5 worm cellular contexts compared by ENCODE assay signal in the genomic region with DNA sequence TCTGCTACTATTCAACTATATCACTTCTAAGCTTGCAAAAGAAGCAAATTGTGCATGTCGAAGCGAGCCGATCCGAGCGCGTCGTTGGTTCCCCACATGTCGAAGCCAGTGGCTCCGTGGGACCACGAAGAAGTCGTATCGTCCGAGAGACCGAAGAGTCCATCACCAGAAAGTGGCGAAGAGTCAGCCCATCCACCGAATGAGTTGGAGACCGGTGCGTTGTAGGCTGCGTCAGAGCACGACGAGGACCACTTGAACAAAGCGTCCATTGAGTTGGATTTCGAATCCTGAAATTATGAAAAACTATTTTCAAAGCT.
TF ChIP-seq lines count a peak whose summit lies in the region.

No protein-coding gene starts in this region.

TF ChIP-seq in whole organism, L1 larva, 84 proteins besides CTCF, POLR2A, EP300 and RAD21:
- TF ChIP-seq C34B4.2 (tag; optimal IDR thresholded peaks at IDR 0.05; lab: Kevin White, UChicago) (no peak), ets-5 (GFP tag; IDR thresholded peaks at IDR 0.05; lab: Robert Waterston, UW) (peak; percentile 82; the same call in 1 of the 2 replicates)

TF ChIP-seq in whole organism, L3 larva, 47 proteins besides CTCF, POLR2A, EP300 and RAD21:
- no peak for TF ChIP-seq nhr-23 (tag; optimal IDR thresholded peaks at IDR 0.05; lab: Kevin White, UChicago)
- TF ChIP-seq ama-1 (optimal IDR thresholded peaks at IDR 0.05; lab: Kevin White, UChicago) = peak; percentile 79

TF ChIP-seq in whole organism, L4 larva, 104 proteins besides CTCF, POLR2A, EP300 and RAD21 (continues in another document):
- TF ChIP-seq nhr-77 (tag; optimal IDR thresholded peaks at IDR 0.05; lab: Kevin White, UChicago) (no peak), R02D3.7 (tag; optimal IDR thresholded peaks at IDR 0.05; lab: Kevin White, UChicago) (no peak), dve-1 (tag; optimal IDR thresholded peaks at IDR 0.05; lab: Kevin White, UChicago; ENCODE audit: insufficient read depth) (no peak), aha-1 (tag; lab: Kevin White, UChicago) (peak; percentile 92), unc-62 (GFP tag; optimal IDR thresholded peaks at IDR 0.05 in 1 of 2; lab: Kevin White, UChicago) (no peak), unc-62 (tag; optimal IDR thresholded peaks at IDR 0.05; lab: Kevin White, UChicago) (no peak), mdl-1 (tag; optimal IDR thresholded peaks at IDR 0.05; lab: Kevin White, UChicago) (no peak), vab-7 (GFP tag; IDR thresholded peaks at IDR 0.05; lab: Robert Waterston, UW) (no peak), duxl-1 (tag; optimal IDR thresholded peaks at IDR 0.05; lab: Kevin White, UChicago; ENCODE audit: poor library complexity) (no peak), lin-39 (tag; optimal IDR thresholded peaks at IDR 0.05; lab: Kevin White, UChicago) (no peak), set-16 (GFP tag; IDR thresholded peaks at IDR 0.05; lab: Robert Waterston, UW) (peak; percentile 57; the same call in 1 of the 2 replicates), lin-13 (GFP tag; optimal IDR thresholded peaks at IDR 0.05; lab: Kevin White, UChicago) (no peak), T26A8.4 (GFP tag; IDR thresholded peaks at IDR 0.05; lab: Robert Waterston, UW) (peak; percentile 5), dmd-9 (GFP tag; IDR thresholded peaks at IDR 0.05; lab: Robert Waterston, UW) (peak; percentile 42; the same call in 1 of the 2 replicates), zfp-2 (tag; optimal IDR thresholded peaks at IDR 0.05; lab: Kevin White, UChicago) (no peak), nhr-42 (GFP tag; IDR thresholded peaks at IDR 0.05; lab: Robert Waterston, UW) (peak; percentile 69; the same call in 1 of the 2 replicates), ZK546.5 (tag; optimal IDR thresholded peaks at IDR 0.05; lab: Kevin White, UChicago) (no peak), T20F7.1 (GFP tag; optimal IDR thresholded peaks at IDR 0.05; lab: Kevin White, UChicago) (no peak), lim-7 (GFP tag; IDR thresholded peaks at IDR 0.05; lab: Robert Waterston, UW) (no peak; the same call in 1 of the 2 replicates), F26F4.8 (GFP tag; conservative IDR thresholded peaks at IDR 0.05; lab: Robert Waterston, UW) (peak; percentile 64; the same call in 1 of the 2 replicates), rbr-2 (tag; optimal IDR thresholded peaks at IDR 0.05; lab: Kevin White, UChicago) (no peak), ceh-62 (tag; optimal IDR thresholded peaks at IDR 0.05; lab: Kevin White, UChicago) (no peak), hlh-11 (tag; optimal IDR thresholded peaks at IDR 0.05; lab: Kevin White, UChicago) (no peak), daf-8 (GFP tag; IDR thresholded peaks at IDR 0.05; lab: Robert Waterston, UW) (0 out of 2 replicates have a peak, but pooled peaks have one; percentile 39), egl-43 (GFP tag; IDR thresholded peaks at IDR 0.05; lab: Robert Waterston, UW) (peak; percentile 65), daf-16 (GFP tag; optimal IDR thresholded peaks at IDR 0.05; lab: Kevin White, UChicago) (no peak), daf-16 (tag; optimal IDR thresholded peaks at IDR 0.05; lab: Kevin White, UChicago) (no peak), madf-5 (GFP tag; IDR thresholded peaks at IDR 0.05; lab: Robert Waterston, UW) (no peak)

TF ChIP-seq in whole organism, early embryonic, 17 proteins besides CTCF, POLR2A, EP300 and RAD21:
- TF ChIP-seq ama-1 (optimal IDR thresholded peaks at IDR 0.05; lab: Kevin White, UChicago) (peak; percentile 1), hmbx-1 (tag; optimal IDR thresholded peaks at IDR 0.05; lab: Kevin White, UChicago) (no peak)
TF ChIP-seq in whole organism, early embryonic: peak in this region for 1.

TF ChIP-seq in whole organism, young adult, 124 proteins besides CTCF, POLR2A, EP300 and RAD21:
- TF ChIP-seq F37B4.10 (GFP tag; IDR thresholded peaks at IDR 0.05; lab: Robert Waterston, UW) = 0 out of 2 replicates have a peak, but pooled peaks have one; percentile 40
- TF ChIP-seq sdz-38 (tag; optimal IDR thresholded peaks at IDR 0.05; lab: Kevin White, UChicago) = no peak
- 0 out of 2 replicates have a peak, but pooled peaks have one; percentile 13 for TF ChIP-seq lag-1 (GFP tag; IDR thresholded peaks at IDR 0.05; lab: Robert Waterston, UW)
- TF ChIP-seq efl-1 (GFP tag; optimal IDR thresholded peaks at IDR 0.05; lab: Kevin White, UChicago) = no peak
- peak; percentile 45; the same call in 1 of the 2 replicates for TF ChIP-seq ceh-58 (GFP tag; IDR thresholded peaks at IDR 0.05; lab: Robert Waterston, UW)
- no peak for TF ChIP-seq B0035.1 (tag; optimal IDR thresholded peaks at IDR 0.05; lab: Kevin White, UChicago)
- no peak for TF ChIP-seq snpc-1.3 (tag; optimal IDR thresholded peaks at IDR 0.05; lab: Kevin White, UChicago; ENCODE audit: insufficient read depth)
- TF ChIP-seq Y95B8A.8 (GFP tag; IDR thresholded peaks at IDR 0.05; lab: Robert Waterston, UW) = no peak
- no peak for TF ChIP-seq egl-44 (GFP tag; IDR thresholded peaks at IDR 0.05; lab: Robert Waterston, UW)
- TF ChIP-seq cebp-2 (GFP tag; IDR thresholded peaks at IDR 0.05; lab: Robert Waterston, UW) = 0 out of 2 replicates have a peak, but pooled peaks have one; percentile 6
- no peak for TF ChIP-seq ceh-40 (GFP tag; IDR thresholded peaks at IDR 0.05; lab: Robert Waterston, UW)
- TF ChIP-seq mxl-1 (tag; optimal IDR thresholded peaks at IDR 0.05; lab: Kevin White, UChicago) = no peak
- TF ChIP-seq ets-4 (GFP tag; optimal IDR thresholded peaks at IDR 0.05; lab: Kevin White, UChicago) = peak; percentile 76
- peak; percentile 20 for TF ChIP-seq F52B5.7 (tag; optimal IDR thresholded peaks at IDR 0.05; lab: Kevin White, UChicago)
- TF ChIP-seq mcd-1 (GFP tag; IDR thresholded peaks at IDR 0.05; lab: Robert Waterston, UW) = peak; percentile 4; the same call in 1 of the 2 replicates
- TF ChIP-seq athp-1 (tag; optimal IDR thresholded peaks at IDR 0.05; lab: Kevin White, UChicago) = no peak
- TF ChIP-seq Y53G8AR.9 (GFP tag; conservative IDR thresholded peaks at IDR 0.05; lab: Robert Waterston, UW) = peak; percentile 23; the same call in 1 of the 2 replicates
- no peak for TF ChIP-seq dpl-1 (GFP tag; optimal IDR thresholded peaks at IDR 0.05; lab: Kevin White, UChicago)
- no peak for TF ChIP-seq unc-62 (GFP tag; optimal IDR thresholded peaks at IDR 0.05; lab: Kevin White, UChicago)
- no peak for TF ChIP-seq rec-8 (tag; optimal IDR thresholded peaks at IDR 0.05; lab: Kevin White, UChicago)
- TF ChIP-seq nfya-2 (GFP tag; IDR thresholded peaks at IDR 0.05; lab: Robert Waterston, UW) = 0 out of 2 replicates have a peak, but pooled peaks have one; percentile 3
- TF ChIP-seq rcor-1 (GFP tag; IDR thresholded peaks at IDR 0.05; lab: Robert Waterston, UW) = no peak
- TF ChIP-seq madf-10 (tag; optimal IDR thresholded peaks at IDR 0.05; lab: Kevin White, UChicago) = no peak
- 0 out of 2 replicates have a peak, but pooled peaks have one; percentile 16 for TF ChIP-seq F39B2.1 (GFP tag; IDR thresholded peaks at IDR 0.05; lab: Robert Waterston, UW)
- TF ChIP-seq attf-3 (GFP tag; conservative IDR thresholded peaks at IDR 0.05; lab: Robert Waterston, UW) = no peak
- no peak for TF ChIP-seq F57A8.1 (GFP tag; optimal IDR thresholded peaks at IDR 0.05; lab: Kevin White, UChicago)
- no peak for TF ChIP-seq let-526 (GFP tag; IDR thresholded peaks at IDR 0.05; lab: Robert Waterston, UW)
- TF ChIP-seq aptf-2 (GFP tag; conservative IDR thresholded peaks at IDR 0.05; lab: Robert Waterston, UW) = no peak
- TF ChIP-seq nhr-90 (tag; optimal IDR thresholded peaks at IDR 0.05; lab: Kevin White, UChicago) = no peak
- no peak for TF ChIP-seq dox-1 (GFP tag; IDR thresholded peaks at IDR 0.05; lab: Robert Waterston, UW)
- no peak for TF ChIP-seq atf-7 (tag; optimal IDR thresholded peaks at IDR 0.05; lab: Kevin White, UChicago)
- no peak for TF ChIP-seq B0261.1 (tag; optimal IDR thresholded peaks at IDR 0.05; lab: Kevin White, UChicago)
TF ChIP-seq in whole organism, young adult: peak in this region for 10.
